Worm (Caenorhabditis elegans): ENCODE results near the gene T04C9.3.

- TF ChIP-seq T22C8.4 (GFP tag; IDR thresholded peaks at IDR 0.05) (no peak), klf-2 (GFP tag; conservative IDR thresholded peaks at IDR 0.05) (no peak), flt-1 (GFP tag; IDR thresholded peaks at IDR 0.05) (no peak), ztf-29 (GFP tag; IDR thresholded peaks at IDR 0.05) (no peak), ref-1 (GFP tag; conservative IDR thresholded peaks at IDR 0.05) (no peak), cog-1 (tag; optimal IDR thresholded peaks at IDR 0.05) (no peak), tab-1 (GFP tag; IDR thresholded peaks at IDR 0.05) (no peak), med-1 (GFP tag; optimal IDR thresholded peaks at IDR 0.05; ENCODE audit: insufficient read depth) (no peak), ztf-23 (GFP tag; IDR thresholded peaks at IDR 0.05) (no peak)
Observed at ce11 chrIII:5951589-5952378, 33.7 kb upstream of the T04C9.3 start.
